Worm (Caenorhabditis elegans) whole organism, midembryonic: Measurements from ENCODE around the gene F58A6.5.
"Not testable (repeated sequence)": the region's sequence is repeated elsewhere in the genome, so short reads cannot be mapped to it uniquely, and the experiment has no call there.

Experiments used
- T22C8.4 ChIP-seq: fragments of 200-800 bp; sonication (Bioruptor generic); IDR thresholded peaks from 2 replicates; pipeline ENCODE4 v1.3.6; 2022; ENCODE audit warnings: missing genetic modification characterization, missing compliant biosample characterization
- cog-1 ChIP-seq: sonication (generic microtip); optimal IDR thresholded peaks from 2 replicates; lab custom pipeline; 2016; ENCODE audit warnings: missing genetic modification characterization, missing compliant biosample characterization
- flt-1 ChIP-seq: fragments of 200-800 bp; sonication (Bioruptor generic); IDR thresholded peaks from 2 replicates; pipeline ENCODE4 v1.3.6; 2022; ENCODE audit warnings: missing genetic modification characterization, missing compliant biosample characterization
- klf-2 ChIP-seq: fragments of 200-800 bp; sonication (Bioruptor generic); conservative IDR thresholded peaks from 2 replicates; pipeline ENCODE4 v1.3.6; 2022; ENCODE audit warnings: missing genetic modification reagents, missing genetic modification characterization, missing compliant biosample characterization
- med-1 ChIP-seq: sonication (generic microtip); optimal IDR thresholded peaks from 2 replicates; lab custom pipeline; 2017; ENCODE audit warnings: missing genetic modification characterization, mild to moderate bottlenecking, missing compliant biosample characterization, antibody characterized with exemption, missing genetic modification reagents; ENCODE audit not compliant: insufficient read depth
- ref-1 ChIP-seq: fragments of 200-800 bp; sonication (Bioruptor generic); conservative IDR thresholded peaks from 2 replicates; pipeline ENCODE4 v1.3.6; 2022; ENCODE audit warnings: missing genetic modification reagents, missing genetic modification characterization, missing compliant biosample characterization
- tab-1 ChIP-seq: fragments of 200-800 bp; sonication (Bioruptor generic); IDR thresholded peaks from 2 replicates; pipeline ENCODE4 v1.3.6; 2022; ENCODE audit warnings: missing genetic modification characterization, missing compliant biosample characterization
- ztf-23 ChIP-seq: fragments of 200-800 bp; sonication (Bioruptor generic); IDR thresholded peaks from 2 replicates; pipeline ENCODE4 v1.3.6; 2022; ENCODE audit warnings: missing genetic modification reagents, missing genetic modification characterization, missing compliant biosample characterization
- ztf-29 ChIP-seq: fragments of 200-800 bp; sonication (Bioruptor generic); IDR thresholded peaks from 2 replicates; pipeline ENCODE4 v1.3.6; 2022; ENCODE audit warnings: missing genetic modification reagents, missing genetic modification characterization, missing compliant biosample characterization

Gene F58A6.5

ce11 chrII:5142619-5143018, 5.6 kb downstream of the F58A6.5 start, which contains the start of gene F58A6.1:
TSS of gene F58A6.1 (plus strand) at chrII:5142919.
- TF ChIP-seq ztf-23 (no peak), T22C8.4 (GFP tag; lab: Robert Waterston, UW) (no peak)

DNA sequence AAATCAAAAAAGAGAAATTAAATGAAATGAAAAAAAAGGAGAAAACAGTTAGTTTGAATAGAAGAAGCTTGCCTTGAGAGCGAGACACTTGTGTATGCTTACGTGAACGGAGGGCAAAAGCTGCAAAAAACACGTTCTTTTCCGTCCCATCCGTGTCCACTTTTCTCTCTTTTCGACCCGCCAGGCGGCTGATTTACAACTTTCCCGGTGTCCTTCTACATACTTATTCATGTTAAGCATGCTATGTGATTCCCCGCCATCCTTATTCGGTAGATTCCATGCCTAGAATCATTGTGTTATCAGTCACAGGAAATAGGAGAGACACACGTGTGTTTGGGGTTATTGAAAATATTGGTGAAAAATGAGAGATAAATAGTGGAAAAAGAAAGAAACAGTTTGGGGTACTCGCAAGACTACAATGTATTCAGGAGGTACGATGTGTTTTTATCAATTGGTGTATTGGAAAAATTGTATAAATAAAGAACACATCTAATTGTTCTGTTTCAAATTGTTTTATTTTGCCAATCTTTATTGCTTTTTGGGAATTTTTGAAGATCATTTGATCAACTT, 6.2 kb downstream of the F58A6.5 start, which contains the start of gene nas-29:
TSS of gene nas-29 (minus strand) at position 92 of the 570 bp plus-strand sequence.
- TF ChIP-seq cog-1, result no peak
- no peak for TF ChIP-seq flt-1 (GFP tag; lab: Robert Waterston, UW)
- TF ChIP-seq med-1, result no peak
- TF ChIP-seq klf-2 (GFP tag; lab: Robert Waterston, UW), result no peak
- TF ChIP-seq ztf-29, result no peak
- TF ChIP-seq T22C8.4 (GFP tag; lab: Robert Waterston, UW), result no peak
- no peak for TF ChIP-seq ref-1 (GFP tag; lab: Robert Waterston, UW)
- no peak for TF ChIP-seq ztf-23

ce11 chrII:5136296-5136767, 11.9 kb downstream of the F58A6.5 start, which contains the start of gene F58A6.2:
TSS of gene F58A6.2 (plus strand) at chrII:5136717.
- TF ChIP-seq T22C8.4 (GFP tag; lab: Robert Waterston, UW), result no peak
- TF ChIP-seq ztf-29, result no peak
- TF ChIP-seq cog-1, result no peak
- TF ChIP-seq flt-1 (GFP tag; lab: Robert Waterston, UW), result no peak
- no peak for TF ChIP-seq klf-2 (GFP tag; lab: Robert Waterston, UW)
- no peak for TF ChIP-seq tab-1 (GFP tag; lab: Robert Waterston, UW)
- no peak for TF ChIP-seq ztf-23
- TF ChIP-seq med-1, result no peak
- no peak for TF ChIP-seq ref-1 (GFP tag; lab: Robert Waterston, UW)

- TF ChIP-seq T22C8.4 (GFP tag; lab: Robert Waterston, UW) (no peak), flt-1 (GFP tag; lab: Robert Waterston, UW) (no peak), klf-2 (GFP tag; lab: Robert Waterston, UW) (no peak), ztf-23 (no peak), med-1 (no peak), ref-1 (GFP tag; lab: Robert Waterston, UW) (no peak), tab-1 (GFP tag; lab: Robert Waterston, UW) (no peak)
These were observed 16.4 kb downstream of the F58A6.5 start for ce11 chrII:5131800-5132199.

DNA sequence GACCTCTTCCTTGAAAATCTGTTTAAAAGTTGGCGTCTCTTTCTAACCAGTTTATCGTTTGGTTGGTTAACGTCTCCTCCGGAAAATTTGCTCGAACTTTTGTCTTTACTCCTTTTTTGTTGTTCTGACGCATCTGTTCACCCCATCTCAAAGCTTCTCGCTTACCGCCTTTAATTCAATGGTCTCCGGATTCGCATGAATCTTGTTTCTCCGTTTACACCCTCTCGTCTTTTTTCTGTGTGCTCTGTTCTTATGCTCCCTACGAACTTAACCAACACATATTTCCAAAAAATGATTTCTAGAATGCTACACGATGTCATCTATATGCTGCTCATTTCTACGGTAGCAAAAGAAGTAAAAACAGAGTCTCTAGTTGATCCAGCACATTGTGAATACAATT, 18.2 kb downstream of the F58A6.5 start, which contains the start of gene lgc-56:
TSS of gene lgc-56 (plus strand) at position 301 of the 400 bp plus-strand sequence.
- TF ChIP-seq flt-1 (GFP tag; lab: Robert Waterston, UW) (no peak), tab-1 (GFP tag; lab: Robert Waterston, UW) (no peak), T22C8.4 (GFP tag; lab: Robert Waterston, UW) (no peak), ztf-23 (no peak), med-1 (no peak), klf-2 (GFP tag; lab: Robert Waterston, UW) (no peak), ref-1 (GFP tag; lab: Robert Waterston, UW) (no peak), cog-1 (no peak), ztf-29 (no peak)

- TF ChIP-seq klf-2 (GFP tag; lab: Robert Waterston, UW) (no peak), tab-1 (GFP tag; lab: Robert Waterston, UW) (no peak), ztf-23 (no peak), T22C8.4 (GFP tag; lab: Robert Waterston, UW) (no peak), med-1 (no peak), cog-1 (no peak), flt-1 (GFP tag; lab: Robert Waterston, UW) (no peak), ref-1 (GFP tag; lab: Robert Waterston, UW) (no peak), ztf-29 (no peak)
These were observed 27.6 kb downstream of the F58A6.5 start for ce11 chrII:5120612-5121011.

ce11 chrII:5115733-5116132, 32.5 kb downstream of the F58A6.5 start, which contains the start of gene srsy-1:
TSS of gene srsy-1 (plus strand) at chrII:5116033.
- no peak for TF ChIP-seq flt-1 (GFP tag; lab: Robert Waterston, UW)
- TF ChIP-seq ztf-29, result no peak
- TF ChIP-seq klf-2 (GFP tag; lab: Robert Waterston, UW), result no peak
- no peak for TF ChIP-seq tab-1 (GFP tag; lab: Robert Waterston, UW)
- no peak for TF ChIP-seq med-1
- TF ChIP-seq T22C8.4 (GFP tag; lab: Robert Waterston, UW), result no peak
- no peak for TF ChIP-seq ztf-23
- TF ChIP-seq ref-1 (GFP tag; lab: Robert Waterston, UW), result no peak
- TF ChIP-seq cog-1, result no peak

- TF ChIP-seq ztf-29; ztf-23; ref-1 (GFP tag; lab: Robert Waterston, UW): not testable (repeated sequence)
These were observed 33.0 kb downstream of the F58A6.5 start, which contains the start of gene msp-74 for ce11 chrII:5115235-5115634. TSS of gene msp-74 (minus strand) at chrII:5115335.

- TF ChIP-seq ztf-29, result no peak
- no peak for TF ChIP-seq med-1
- TF ChIP-seq klf-2 (GFP tag; lab: Robert Waterston, UW), result no peak
- TF ChIP-seq cog-1, result no peak
- no peak for TF ChIP-seq ztf-23
- no peak for TF ChIP-seq tab-1 (GFP tag; lab: Robert Waterston, UW)
These were observed 36.2 kb downstream of the F58A6.5 start, which contains the start of gene F09C12.8 for ce11 chrII:5112082-5112481. TSS of gene F09C12.8 (plus strand) at chrII:5112382.

- TF ChIP-seq ztf-23 (no peak), med-1 (no peak), tab-1 (GFP tag; lab: Robert Waterston, UW) (no peak), T22C8.4 (GFP tag; lab: Robert Waterston, UW) (no peak), flt-1 (GFP tag; lab: Robert Waterston, UW) (no peak), ztf-29 (no peak), cog-1 (no peak), klf-2 (GFP tag; lab: Robert Waterston, UW) (no peak)
These were observed 38.6 kb downstream of the F58A6.5 start, which contains the start of gene F09C12.2 for ce11 chrII:5109693-5110092. TSS of gene F09C12.2 (plus strand) at chrII:5110012.
